Worm (Caenorhabditis elegans) whole organism, young adult: ENCODE measurements around the gene ctns-1.

Experiments
- B0019.2 ChIP-seq: fragments of 200-800 bp; sonication (Bioruptor generic); conservative IDR thresholded peaks from 2 replicates; pipeline ENCODE4 v1.3.6; 2022; ENCODE audit warnings: missing genetic modification reagents, missing genetic modification characterization, missing compliant biosample characterization
- B0035.1 ChIP-seq: sonication (generic microtip); optimal IDR thresholded peaks from 2 replicates; lab custom pipeline; 2016; ENCODE audit warnings: missing genetic modification characterization, mild to moderate bottlenecking, missing compliant biosample characterization, missing genotype, missing genetic modification reagents
- C17E4.6 ChIP-seq: fragments of 200-800 bp; sonication (Bioruptor generic); IDR thresholded peaks from 2 replicates; pipeline ENCODE4 v1.3.6; 2022; ENCODE audit warnings: missing genetic modification reagents, missing genetic modification characterization, missing compliant biosample characterization
- D2030.7 ChIP-seq: fragments of 200-800 bp; sonication (Bioruptor generic); IDR thresholded peaks from 2 replicates; pipeline ENCODE4 v1.3.6; 2022; ENCODE audit warnings: missing genetic modification reagents, missing genetic modification characterization, missing compliant biosample characterization
- F33H1.4 ChIP-seq: fragments of 200-800 bp; sonication (Bioruptor generic); IDR thresholded peaks from 2 replicates; pipeline ENCODE4 v1.3.6; 2022; ENCODE audit warnings: missing genetic modification reagents, missing genetic modification characterization, missing compliant biosample characterization
- F39B2.1 ChIP-seq: fragments of 200-800 bp; sonication (Bioruptor generic); IDR thresholded peaks from 2 replicates; pipeline ENCODE4 v1.3.6; 2022; ENCODE audit warnings: missing genetic modification reagents, missing genetic modification characterization, missing compliant biosample characterization
- F49E8.2 ChIP-seq: sonication (generic microtip); optimal IDR thresholded peaks from 3 replicates; lab custom pipeline; 2017; ENCODE audit warnings: missing genetic modification characterization, mild to moderate bottlenecking, missing compliant biosample characterization, antibody characterized with exemption, moderate library complexity; ENCODE audit not compliant: insufficient read depth
- F52B5.7 ChIP-seq: sonication (generic microtip); optimal IDR thresholded peaks from 2 replicates; lab custom pipeline; 2016; ENCODE audit warnings: mild to moderate bottlenecking, missing genetic modification characterization, missing compliant biosample characterization
- F55B11.4 ChIP-seq: sonication (generic microtip); optimal IDR thresholded peaks from 2 replicates; lab custom pipeline; 2016; ENCODE audit warnings: missing compliant biosample characterization, missing genetic modification characterization, borderline replicate concordance; ENCODE audit not compliant: insufficient read depth
- F57A8.1 ChIP-seq: fragments of 200-800 bp; sonication (Bioruptor generic); optimal IDR thresholded peaks from 2 replicates; lab custom pipeline; 2018; ENCODE audit warnings: mild to moderate bottlenecking, missing genetic modification characterization, moderate library complexity, missing compliant biosample characterization
- F57C9.4 ChIP-seq: sonication (generic microtip); optimal IDR thresholded peaks from 2 replicates; lab custom pipeline; 2017; ENCODE audit warnings: mild to moderate bottlenecking, missing genetic modification characterization, missing compliant biosample characterization
- K11D2.4 ChIP-seq: fragments of 200-800 bp; sonication (Bioruptor generic); IDR thresholded peaks from 2 replicates; pipeline ENCODE4 v1.3.6; 2022; ENCODE audit warnings: missing genetic modification reagents, missing genetic modification characterization, missing compliant biosample characterization
- K12H6.12 ChIP-seq: fragments of 200-800 bp; sonication (Bioruptor generic); optimal IDR thresholded peaks from 2 replicates; lab custom pipeline; 2018; ENCODE audit warnings: mild to moderate bottlenecking, missing genetic modification characterization, missing compliant biosample characterization
- Y53F4B.3 ChIP-seq: fragments of 200-800 bp; sonication (Bioruptor generic); IDR thresholded peaks from 2 replicates; pipeline ENCODE4 v1.3.6; 2022; ENCODE audit warnings: missing genetic modification reagents, missing genetic modification characterization, missing compliant biosample characterization
- Y79H2A.3 ChIP-seq: fragments of 200-800 bp; sonication (Bioruptor generic); conservative IDR thresholded peaks from 2 replicates; pipeline ENCODE4 v1.3.6; 2022; ENCODE audit warnings: missing genetic modification reagents, missing genetic modification characterization, missing compliant biosample characterization
- ZK185.1 ChIP-seq: sonication (generic microtip); optimal IDR thresholded peaks from 2 replicates; lab custom pipeline; 2016; ENCODE audit warnings: mild to moderate bottlenecking, missing genetic modification characterization, missing compliant biosample characterization; ENCODE audit not compliant: poor library complexity, severe bottlenecking
- ama-1 ChIP-seq, 3 experiments: fragments of 150-350 bp in 1 of 3; sonication (generic microtip) in 2 of 3; optimal IDR thresholded peaks; 2 replicates each; lab custom pipeline; 2014 to 2018; ENCODE audit warnings: missing biosample characterization in 2 of 3, missing genetic modification characterization in 2 of 3, missing genetic modification reagents in 2 of 3
- aptf-2 ChIP-seq: fragments of 200-800 bp; sonication (Bioruptor generic); conservative IDR thresholded peaks from 2 replicates; pipeline ENCODE4 v1.3.6; 2022; ENCODE audit warnings: missing genetic modification reagents, missing genetic modification characterization, missing compliant biosample characterization
- attf-5 ChIP-seq: fragments of 200-800 bp; sonication (Bioruptor generic); optimal IDR thresholded peaks from 2 replicates; lab custom pipeline; 2018; ENCODE audit warnings: mild to moderate bottlenecking, missing genetic modification characterization, missing compliant biosample characterization
- bed-2 ChIP-seq: fragments of 200-800 bp; sonication (Bioruptor generic); IDR thresholded peaks from 2 replicates; pipeline ENCODE4 v1.3.6; 2022; ENCODE audit warnings: missing genetic modification reagents, missing genetic modification characterization, missing compliant biosample characterization
- cebp-1 ChIP-seq, 2 experiments: fragments of 200-800 bp in 1 of 2; sonication (Bioruptor generic) in 1 of 2; sonication (generic microtip) in 1 of 2; IDR thresholded peaks in 1 of 2; optimal IDR thresholded peaks in 1 of 2; 2 replicates each; pipeline versions ENCODE4 v1.3.6 to Lab custom; 2017 to 2022; ENCODE audit warnings: missing compliant biosample characterization in 2 of 2, missing genetic modification characterization in 2 of 2, mild to moderate bottlenecking in 1 of 2, missing genetic modification reagents in 1 of 2, moderate library complexity in 1 of 2
- ceh-58 ChIP-seq: fragments of 200-800 bp; sonication (Bioruptor generic); IDR thresholded peaks from 2 replicates; pipeline ENCODE4 v1.3.6; 2022; ENCODE audit warnings: missing genetic modification characterization, missing compliant biosample characterization
- chd-7 ChIP-seq: sonication (generic microtip); optimal IDR thresholded peaks from 2 replicates; lab custom pipeline; 2016; ENCODE audit warnings: mild to moderate bottlenecking, missing genetic modification characterization, moderate library complexity, missing compliant biosample characterization
- dox-1 ChIP-seq: fragments of 200-800 bp; sonication (Bioruptor generic); IDR thresholded peaks from 2 replicates; pipeline ENCODE4 v1.3.6; 2022; ENCODE audit warnings: missing genetic modification reagents, missing genetic modification characterization, missing compliant biosample characterization
- egl-18 ChIP-seq: fragments of 200-800 bp; sonication (Bioruptor generic); IDR thresholded peaks from 2 replicates; pipeline ENCODE4 v1.3.6; 2022; ENCODE audit warnings: missing genetic modification reagents, missing genetic modification characterization, missing compliant biosample characterization
- ekl-4 ChIP-seq: fragments of 200-800 bp; sonication (Bioruptor generic); IDR thresholded peaks from 2 replicates; pipeline ENCODE4 v1.3.6; 2022; ENCODE audit warnings: missing genetic modification reagents, missing genetic modification characterization, missing compliant biosample characterization
- ets-4 ChIP-seq: fragments of 200-800 bp; sonication (Bioruptor generic); optimal IDR thresholded peaks from 2 replicates; lab custom pipeline; 2018; ENCODE audit warnings: mild to moderate bottlenecking, missing genetic modification characterization, missing compliant biosample characterization
- fkh-3 ChIP-seq: sonication (generic microtip); optimal IDR thresholded peaks from 2 replicates; lab custom pipeline; 2016; ENCODE audit warnings: mild to moderate bottlenecking, missing genetic modification characterization, missing compliant biosample characterization
- hlh-12 ChIP-seq: sonication (generic microtip); optimal IDR thresholded peaks from 2 replicates; lab custom pipeline; 2016; ENCODE audit warnings: missing genetic modification characterization, missing compliant biosample characterization
- hmg-1.2 ChIP-seq: fragments of 200-800 bp; sonication (Bioruptor generic); IDR thresholded peaks from 2 replicates; pipeline ENCODE4 v1.3.6; 2022; ENCODE audit warnings: missing genetic modification reagents, missing genetic modification characterization, missing compliant biosample characterization
- lin-54 ChIP-seq: fragments of 200-800 bp; sonication (Bioruptor generic); optimal IDR thresholded peaks from 2 replicates; lab custom pipeline; 2018; ENCODE audit warnings: mild to moderate bottlenecking, missing genetic modification characterization, missing compliant biosample characterization
- madf-6 ChIP-seq: fragments of 200-800 bp; sonication (Bioruptor generic); IDR thresholded peaks from 2 replicates; pipeline ENCODE4 v1.3.6; 2022; ENCODE audit warnings: missing genetic modification reagents, missing genetic modification characterization, missing compliant biosample characterization
- mcd-1 ChIP-seq: fragments of 200-800 bp; sonication (Bioruptor generic); IDR thresholded peaks from 2 replicates; pipeline ENCODE4 v1.3.6; 2022; ENCODE audit warnings: missing genetic modification reagents, missing genetic modification characterization, missing compliant biosample characterization
- mes-4 ChIP-seq: sonication (generic microtip); optimal IDR thresholded peaks from 2 replicates; lab custom pipeline; 2016; ENCODE audit warnings: missing genotype, missing genetic modification characterization, missing compliant biosample characterization
- nhr-80 ChIP-seq: sonication (generic microtip); optimal IDR thresholded peaks from 2 replicates; lab custom pipeline; 2016; ENCODE audit warnings: missing genetic modification characterization, missing compliant biosample characterization
- nhr-90 ChIP-seq: sonication (generic microtip); optimal IDR thresholded peaks from 2 replicates; lab custom pipeline; 2016; ENCODE audit warnings: missing genotype, mild to moderate bottlenecking, missing genetic modification characterization, missing compliant biosample characterization
- pbrm-1 ChIP-seq: fragments of 200-800 bp; sonication (Bioruptor generic); IDR thresholded peaks from 2 replicates; pipeline ENCODE4 v1.3.6; 2022; ENCODE audit warnings: missing genetic modification reagents, missing genetic modification characterization, missing compliant biosample characterization
- sdz-38 ChIP-seq: sonication (generic microtip); optimal IDR thresholded peaks from 2 replicates; lab custom pipeline; 2016; ENCODE audit warnings: missing genotype, missing genetic modification characterization, missing compliant biosample characterization
- snpc-1.1 ChIP-seq: sonication (generic microtip); optimal IDR thresholded peaks from 2 replicates; lab custom pipeline; 2017; ENCODE audit warnings: missing genetic modification characterization, mild to moderate bottlenecking, missing compliant biosample characterization, antibody characterized with exemption, moderate library complexity, missing genotype, missing genetic modification reagents; ENCODE audit not compliant: insufficient read depth
- snpc-4 ChIP-seq, 5 experiments: fragments of 150-350 bp in 1 of 5; sonication (generic microtip) in 4 of 5; optimal IDR thresholded peaks; 2 replicates each; lab custom pipeline; 2014 to 2018; ENCODE audit warnings: missing genetic modification characterization in 5 of 5, missing biosample characterization in 3 of 5, antibody characterized with exemption in 2 of 5, mild to moderate bottlenecking in 2 of 5, missing compliant biosample characterization in 2 of 5, missing genotype in 2 of 5, moderate library complexity in 2 of 5, missing genetic modification reagents in 1 of 5
- tbp1 ChIP-seq: fragments of 200-800 bp; sonication (Bioruptor generic); optimal IDR thresholded peaks from 2 replicates; lab custom pipeline; 2018; ENCODE audit warnings: mild to moderate bottlenecking, missing genetic modification characterization, missing compliant biosample characterization
- tbx-9 ChIP-seq: sonication (generic microtip); optimal IDR thresholded peaks from 2 replicates; lab custom pipeline; 2016; ENCODE audit warnings: borderline replicate concordance, missing genetic modification characterization, inconsistent platforms, missing compliant biosample characterization
- unc-62 ChIP-seq: fragments of 150-350 bp; optimal IDR thresholded peaks from 2 replicates; lab custom pipeline; 2014; ENCODE audit warnings: missing biosample characterization, missing genetic modification reagents, missing genetic modification characterization
- xnd-1 ChIP-seq: sonication (generic microtip); optimal IDR thresholded peaks from 2 replicates; lab custom pipeline; 2016; ENCODE audit warnings: missing genotype, missing genetic modification reagents, missing genetic modification characterization, missing compliant biosample characterization
- ztf-18 ChIP-seq: sonication (generic microtip); optimal IDR thresholded peaks from 2 replicates; lab custom pipeline; 2016; ENCODE audit warnings: missing genotype, mild to moderate bottlenecking, missing genetic modification characterization, missing compliant biosample characterization
- ztf-28 ChIP-seq: fragments of 200-800 bp; sonication (Bioruptor generic); IDR thresholded peaks from 2 replicates; pipeline ENCODE4 v1.3.6; 2022; ENCODE audit warnings: missing genetic modification reagents, missing genetic modification characterization, missing compliant biosample characterization
- ztf-6 ChIP-seq: fragments of 200-800 bp; sonication (Bioruptor generic); IDR thresholded peaks from 2 replicates; pipeline ENCODE4 v1.3.6; 2022; ENCODE audit warnings: missing genetic modification reagents, missing genetic modification characterization, missing compliant biosample characterization

ctns-1 gene

ce11 chrII:8086803-8087202 is 49.9 kb downstream of the ctns-1 start, which contains the start of gene K02C4.3 (continued):
- TF ChIP-seq C17E4.6 (GFP tag; lab: Robert Waterston, UW): no peak
- TF ChIP-seq ZK185.1 (tag; lab: Kevin White, UChicago): peak; percentile 37
- peak; percentile 32; the same call in 1 of the 2 replicates for TF ChIP-seq dox-1
- no peak for TF ChIP-seq sdz-38
- no peak for TF ChIP-seq B0019.2 (GFP tag; lab: Robert Waterston, UW)
- TF ChIP-seq hmg-1.2 (GFP tag; lab: Robert Waterston, UW): 0 out of 2 replicates have a peak, but pooled peaks have one; percentile 13
- no peak for TF ChIP-seq F52B5.7 (tag; lab: Kevin White, UChicago)
- TF ChIP-seq mes-4 (tag; lab: Kevin White, UChicago): no peak
- no peak for TF ChIP-seq ets-4 (GFP tag; lab: Kevin White, UChicago)
- no peak for TF ChIP-seq tbp1 (GFP tag; lab: Kevin White, UChicago)
- TF ChIP-seq F49E8.2 (tag; lab: Kevin White, UChicago): no peak
- TF ChIP-seq Y79H2A.3 (GFP tag; lab: Robert Waterston, UW): no peak
- no peak for TF ChIP-seq aptf-2
- TF ChIP-seq unc-62: no peak
- TF ChIP-seq attf-5 (GFP tag; lab: Kevin White, UChicago): peak; percentile 27
- TF ChIP-seq ama-1 (optimal IDR thresholded peaks at IDR 0.05; lab: Kevin White, UChicago): no peak
- TF ChIP-seq ama-1 (GFP tag; optimal IDR thresholded peaks at IDR 0.05; lab: Kevin White, UChicago): no peak
- no peak for TF ChIP-seq nhr-90 (tag; lab: Kevin White, UChicago)
- TF ChIP-seq lin-54: peak; percentile 69
- no peak for TF ChIP-seq cebp-1 (GFP tag; IDR thresholded peaks at IDR 0.05; lab: Robert Waterston, UW)
- no peak for TF ChIP-seq cebp-1 (tag; optimal IDR thresholded peaks at IDR 0.05; lab: Kevin White, UChicago)
- 0 out of 2 replicates have a peak, but pooled peaks have one; percentile 25 for TF ChIP-seq F39B2.1 (GFP tag; lab: Robert Waterston, UW)
- no peak for TF ChIP-seq xnd-1 (tag; lab: Kevin White, UChicago)
- TF ChIP-seq mcd-1: peak; percentile 75
- no peak for TF ChIP-seq B0035.1 (tag; lab: Kevin White, UChicago)
- TF ChIP-seq fkh-3 (tag; lab: Kevin White, UChicago): no peak
- TF ChIP-seq madf-6: peak; percentile 65
- TF ChIP-seq F55B11.4 (tag; lab: Kevin White, UChicago): no peak
- TF ChIP-seq bed-2 (GFP tag; lab: Robert Waterston, UW): no peak
- TF ChIP-seq ztf-28 (GFP tag; lab: Robert Waterston, UW): no peak
- no peak for TF ChIP-seq ztf-6 (GFP tag; lab: Robert Waterston, UW)
- no peak for TF ChIP-seq snpc-4 (GFP tag; optimal IDR thresholded peaks at IDR 0.05; lab: Kevin White, UChicago)
- TF ChIP-seq snpc-4 (tag; optimal IDR thresholded peaks at IDR 0.05; lab: Kevin White, UChicago): peak; percentile 45 to 74 (median 73)
- no peak for TF ChIP-seq K11D2.4 (GFP tag; lab: Robert Waterston, UW)
- TF ChIP-seq nhr-80: peak; percentile 9
- TF ChIP-seq snpc-1.1 (tag; lab: Kevin White, UChicago): peak; percentile 34
- no peak for TF ChIP-seq D2030.7 (GFP tag; lab: Robert Waterston, UW)
- no peak for TF ChIP-seq Y53F4B.3 (GFP tag; lab: Robert Waterston, UW)
- no peak for TF ChIP-seq F57C9.4 (tag; lab: Kevin White, UChicago)
- TF ChIP-seq hlh-12 (tag; lab: Kevin White, UChicago): no peak
- TF ChIP-seq egl-18: no peak
- no peak for TF ChIP-seq tbx-9 (tag; lab: Kevin White, UChicago)
- TF ChIP-seq chd-7: no peak
- TF ChIP-seq K12H6.12 (tag; lab: Kevin White, UChicago): no peak
- TF ChIP-seq ceh-58 (GFP tag; lab: Robert Waterston, UW): no peak
- TF ChIP-seq F33H1.4 (GFP tag; lab: Robert Waterston, UW): peak; percentile 37; the same call in 1 of the 2 replicates
- TF ChIP-seq pbrm-1: no peak
- peak; percentile 93 for TF ChIP-seq ztf-18 (tag; lab: Kevin White, UChicago)
- no peak for TF ChIP-seq F57A8.1
- no peak for TF ChIP-seq ekl-4 (GFP tag; lab: Robert Waterston, UW)
